Worm (Caenorhabditis elegans) whole organism, midembryonic: ENCODE data around the gene ssp-10.

Source experiments
- T22C8.4 ChIP-seq: fragments of 200-800 bp; sonication (Bioruptor generic); IDR thresholded peaks from 2 replicates; pipeline ENCODE4 v1.3.6; 2022; ENCODE audit warnings: missing genetic modification characterization, missing compliant biosample characterization
- cog-1 ChIP-seq: sonication (generic microtip); optimal IDR thresholded peaks from 2 replicates; lab custom pipeline; 2016; ENCODE audit warnings: missing genetic modification characterization, missing compliant biosample characterization
- flt-1 ChIP-seq: fragments of 200-800 bp; sonication (Bioruptor generic); IDR thresholded peaks from 2 replicates; pipeline ENCODE4 v1.3.6; 2022; ENCODE audit warnings: missing genetic modification characterization, missing compliant biosample characterization
- klf-2 ChIP-seq: fragments of 200-800 bp; sonication (Bioruptor generic); conservative IDR thresholded peaks from 2 replicates; pipeline ENCODE4 v1.3.6; 2022; ENCODE audit warnings: missing genetic modification reagents, missing genetic modification characterization, missing compliant biosample characterization
- med-1 ChIP-seq: sonication (generic microtip); optimal IDR thresholded peaks from 2 replicates; lab custom pipeline; 2017; ENCODE audit warnings: missing genetic modification characterization, mild to moderate bottlenecking, missing compliant biosample characterization, antibody characterized with exemption, missing genetic modification reagents; ENCODE audit not compliant: insufficient read depth
- ref-1 ChIP-seq: fragments of 200-800 bp; sonication (Bioruptor generic); conservative IDR thresholded peaks from 2 replicates; pipeline ENCODE4 v1.3.6; 2022; ENCODE audit warnings: missing genetic modification reagents, missing genetic modification characterization, missing compliant biosample characterization
- tab-1 ChIP-seq: fragments of 200-800 bp; sonication (Bioruptor generic); IDR thresholded peaks from 2 replicates; pipeline ENCODE4 v1.3.6; 2022; ENCODE audit warnings: missing genetic modification characterization, missing compliant biosample characterization
- ztf-23 ChIP-seq: fragments of 200-800 bp; sonication (Bioruptor generic); IDR thresholded peaks from 2 replicates; pipeline ENCODE4 v1.3.6; 2022; ENCODE audit warnings: missing genetic modification reagents, missing genetic modification characterization, missing compliant biosample characterization

DNA sequence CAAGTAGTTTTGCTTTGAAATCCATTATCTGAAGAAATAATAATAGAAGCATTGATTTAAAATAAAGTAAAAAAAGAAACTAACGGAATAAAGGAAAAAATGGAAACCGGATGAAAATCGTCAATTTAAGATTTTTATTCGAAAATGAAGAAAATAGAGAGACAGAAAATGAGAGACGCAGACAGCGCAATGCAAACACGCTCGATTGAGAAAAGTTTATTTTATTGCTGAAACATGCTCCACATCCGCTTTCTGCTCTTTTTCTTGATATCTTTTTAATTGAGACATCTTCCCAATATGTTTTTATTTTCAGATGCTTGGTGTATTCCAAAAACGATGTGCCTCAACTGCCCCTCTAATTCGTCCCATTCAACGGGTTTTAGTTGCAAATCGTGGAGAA, 33.4 kb upstream of the ssp-10 start, which contains the start of the genes prp-18 and mccc-1:
- no peak for TF ChIP-seq flt-1
- no peak for TF ChIP-seq ref-1 (GFP tag; lab: Robert Waterston, UW)
- TF ChIP-seq klf-2 (GFP tag; lab: Robert Waterston, UW): no peak
- no peak for TF ChIP-seq tab-1 (GFP tag; lab: Robert Waterston, UW)
- TF ChIP-seq T22C8.4: no peak
- no peak for TF ChIP-seq med-1 (GFP tag; lab: Kevin White, UChicago)
- TF ChIP-seq cog-1: no peak
- TF ChIP-seq ztf-23: no peak
